Fruit fly (Drosophila melanogaster): ENCODE data around the gene jumu.
A peak's percentile ranks its signal among the peaks of the same experiment; 100 is the strongest.

jumu gene

dm6 chr3R:10349987-10350386 is at the start of gene jumu:
Gene jumu (plus strand): TSS chr3R:10350182.
- TF ChIP-seq CG2889 (GFP tag; IDR thresholded peaks at IDR 0.05) (no peak), h (optimal IDR thresholded peaks at IDR 0.05) (no peak), CG1024 (GFP tag; IDR thresholded peaks at IDR 0.05) (no peak), CG13894 (tag; optimal IDR thresholded peaks at IDR 0.05) (peak; percentile 41), klu (GFP tag; IDR thresholded peaks at IDR 0.05) (no peak), CG12155 (GFP tag; optimal IDR thresholded peaks at IDR 0.05) (no peak), CG6689 (GFP tag; IDR thresholded peaks at IDR 0.05) (no peak), Antp (GFP tag; optimal IDR thresholded peaks at IDR 0.05) (no peak), CrebB (tag; optimal IDR thresholded peaks at IDR 0.05) (no peak), CG9437 (GFP tag; optimal IDR thresholded peaks at IDR 0.05) (no peak), gsb (GFP tag; IDR thresholded peaks at IDR 0.05) (no peak), Dbx (GFP tag; IDR thresholded peaks at IDR 0.05) (no peak), Atf3 (GFP tag; optimal IDR thresholded peaks at IDR 0.05) (no peak), bab2 (GFP tag; optimal IDR thresholded peaks at IDR 0.05) (no peak), CG8765 (GFP tag; IDR thresholded peaks at IDR 0.05) (no peak), CG16813 (GFP tag; IDR thresholded peaks at IDR 0.05; ENCODE audit: partially characterized antibody) (no peak), Trl (optimal IDR thresholded peaks at IDR 0.05) (peak; percentile 21 to 32), Trl (GFP tag; optimal IDR thresholded peaks at IDR 0.05) (peak; percentile 50), mld (GFP tag; IDR thresholded peaks at IDR 0.05; ENCODE audit: partially characterized antibody) (no peak), CG12391 (tag; optimal IDR thresholded peaks at IDR 0.05) (peak; percentile 29), Hmr (GFP tag; optimal IDR thresholded peaks at IDR 0.05) (peak; percentile 79), Pdp1 (GFP tag; optimal IDR thresholded peaks at IDR 0.05) (peak in 1 of 2 experiments; percentile 61), scrt (GFP tag; optimal IDR thresholded peaks at IDR 0.05) (peak; percentile 78), sob (GFP tag; IDR thresholded peaks at IDR 0.05) (no peak), Ets97D (GFP tag; optimal IDR thresholded peaks at IDR 0.05) (peak; percentile 87), hbn (GFP tag; IDR thresholded peaks at IDR 0.05; ENCODE audit: partially characterized antibody) (no peak), pnt (GFP tag; optimal IDR thresholded peaks at IDR 0.05) (no peak), CG10565 (GFP tag; optimal IDR thresholded peaks at IDR 0.05) (no peak), jumu (GFP tag; optimal IDR thresholded peaks at IDR 0.05) (no peak), Fer3 (tag; optimal IDR thresholded peaks at IDR 0.05) (no peak), H15 (GFP tag; IDR thresholded peaks at IDR 0.05) (no peak), CG4360 (GFP tag; IDR thresholded peaks at IDR 0.05) (no peak), Six4 (GFP tag; optimal IDR thresholded peaks at IDR 0.05) (no peak), CG18011 (GFP tag; optimal IDR thresholded peaks at IDR 0.05) (no peak), CG10979 (tag; optimal IDR thresholded peaks at IDR 0.05) (no peak), CG6272 (GFP tag; IDR thresholded peaks at IDR 0.05) (no peak), twi (tag; optimal IDR thresholded peaks at IDR 0.05) (no peak), yki (optimal IDR thresholded peaks at IDR 0.05) (no peak), Ptx1 (GFP tag; IDR thresholded peaks at IDR 0.05) (no peak), CG6254 (GFP tag; optimal IDR thresholded peaks at IDR 0.05) (no peak), sens (GFP tag) (peak; percentile 64), Rx (GFP tag; IDR thresholded peaks at IDR 0.05) (no peak), CG1832 (GFP tag; optimal IDR thresholded peaks at IDR 0.05) (no peak), Asciz (GFP tag; optimal IDR thresholded peaks at IDR 0.05) (no peak), gsb-n (tag; optimal IDR thresholded peaks at IDR 0.05) (peak; percentile 10), ftz-f1 (GFP tag; optimal IDR thresholded peaks at IDR 0.05) (peak; percentile 31), CG4404 (GFP tag; IDR thresholded peaks at IDR 0.05) (no peak), CG18262 (tag; optimal IDR thresholded peaks at IDR 0.05) (no peak), CG12769 (tag; optimal IDR thresholded peaks at IDR 0.05) (no peak), dati (GFP tag; IDR thresholded peaks at IDR 0.05) (no peak), CG11504 (tag; optimal IDR thresholded peaks at IDR 0.05) (peak; percentile 75), Nf-YC (tag; optimal IDR thresholded peaks at IDR 0.05) (peak; percentile 25), trem (tag; optimal IDR thresholded peaks at IDR 0.05) (peak; percentile 82)
